Fruit fly (Drosophila melanogaster): Measurements from ENCODE around the gene CG2698.

Gene CG2698

DNA sequence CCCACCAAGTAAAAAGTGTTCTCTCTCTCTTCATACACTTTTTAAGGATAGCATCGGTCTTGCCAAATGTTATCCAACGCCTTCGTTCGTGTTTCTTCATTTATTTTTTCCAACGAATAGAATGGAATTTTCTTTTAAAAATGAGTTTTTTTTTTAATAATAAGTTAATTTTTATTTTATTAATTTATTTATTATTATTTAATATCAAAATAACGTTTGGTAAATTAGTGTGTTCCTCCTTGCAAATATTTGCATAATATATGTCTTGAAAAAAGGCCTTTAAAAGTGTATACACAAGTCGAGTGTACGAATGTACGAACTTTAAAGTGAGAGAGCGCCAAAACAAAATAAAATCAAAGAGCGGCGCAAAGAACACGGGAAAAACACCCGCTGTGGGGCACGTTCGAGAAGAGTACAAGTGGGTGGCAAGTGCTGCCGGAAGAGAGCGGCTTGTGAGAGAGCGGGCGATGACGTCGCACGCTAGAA lies 25.9 kb downstream of the CG2698 start (continued):
- TF ChIP-seq Lhr (GFP tag; optimal IDR thresholded peaks at IDR 0.05) (peak; percentile 13), CG12236 (GFP tag; optimal IDR thresholded peaks at IDR 0.05) (no peak), sens (GFP tag) (no peak), ato (GFP tag; IDR thresholded peaks at IDR 0.05; ENCODE audit: partially characterized antibody) (no peak), Elba2 (GFP tag; optimal IDR thresholded peaks at IDR 0.05) (no peak), CG12769 (tag; optimal IDR thresholded peaks at IDR 0.05) (no peak), CG8290 (GFP tag; optimal IDR thresholded peaks at IDR 0.05) (no peak), CG8290 (tag; optimal IDR thresholded peaks at IDR 0.05) (no peak), ase (GFP tag; IDR thresholded peaks at IDR 0.05) (peak; percentile 49; the same call in 2 of the 3 replicates), toy (GFP tag; IDR thresholded peaks at IDR 0.05) (no peak), z (GFP tag; IDR thresholded peaks at IDR 0.05) (no peak), ab (GFP tag; optimal IDR thresholded peaks at IDR 0.05) (no peak), NFAT (GFP tag; IDR thresholded peaks at IDR 0.05) (peak; percentile 70), emc (GFP tag; optimal IDR thresholded peaks at IDR 0.05) (no peak), BtbVII (GFP tag; optimal IDR thresholded peaks at IDR 0.05) (peak; percentile 81), CG11696 (GFP tag; IDR thresholded peaks at IDR 0.05) (peak; percentile 35; the same call in 1 of the 2 replicates), CG32772 (GFP tag; IDR thresholded peaks at IDR 0.05) (peak; percentile 56; the same call in 1 of the 2 replicates), ash1 (GFP tag; optimal IDR thresholded peaks at IDR 0.05) (no peak)

dm6 chr3R:8029496-8030013 lies 28.2 kb downstream of the CG2698 start, which contains the start of gene ImpE3:
ImpE3 (minus strand) TSS chr3R:8029546.
- TF ChIP-seq D19A (tag; optimal IDR thresholded peaks at IDR 0.05) = peak; percentile 82
- no peak for TF ChIP-seq jumu (GFP tag; optimal IDR thresholded peaks at IDR 0.05)
- TF ChIP-seq CG11093 (GFP tag; IDR thresholded peaks at IDR 0.05) = no peak
- TF ChIP-seq Rfx (GFP tag; IDR thresholded peaks at IDR 0.05) = 0 out of 2 replicates have a peak, but pooled peaks have one; percentile 10
- no peak for TF ChIP-seq MESR4 (GFP tag; optimal IDR thresholded peaks at IDR 0.05)
- no peak for TF ChIP-seq CG10267 (tag; optimal IDR thresholded peaks at IDR 0.05)
- TF ChIP-seq corto (GFP tag; optimal IDR thresholded peaks at IDR 0.05) = peak; percentile 23
- TF ChIP-seq CG13287 (GFP tag; IDR thresholded peaks at IDR 0.05; ENCODE audit: partially characterized antibody) = no peak
- TF ChIP-seq Fer2 (tag; optimal IDR thresholded peaks at IDR 0.05) = no peak
- TF ChIP-seq Neu2 (GFP tag; optimal IDR thresholded peaks at IDR 0.05; ENCODE audit: borderline replicate concordance) = no peak
- no peak for TF ChIP-seq dati (GFP tag; IDR thresholded peaks at IDR 0.05)
- no peak for TF ChIP-seq CG3838 (GFP tag; optimal IDR thresholded peaks at IDR 0.05)
- TF ChIP-seq CG17802 (tag; optimal IDR thresholded peaks at IDR 0.05) = no peak
- no peak for TF ChIP-seq CG16815 (GFP tag; optimal IDR thresholded peaks at IDR 0.05)
- no peak for TF ChIP-seq Lhr (GFP tag; optimal IDR thresholded peaks at IDR 0.05)
- TF ChIP-seq BEAF-32 (GFP tag; optimal IDR thresholded peaks at IDR 0.05) = no peak
- no peak for TF ChIP-seq HLHmδ (GFP tag; optimal IDR thresholded peaks at IDR 0.05)
- TF ChIP-seq ab (GFP tag; optimal IDR thresholded peaks at IDR 0.05) = no peak
- no peak for TF ChIP-seq nmo (GFP tag; optimal IDR thresholded peaks at IDR 0.05)
- TF ChIP-seq lbe (GFP tag; optimal IDR thresholded peaks at IDR 0.05) = peak; percentile 66
- TF ChIP-seq CG6765 (GFP tag; optimal IDR thresholded peaks at IDR 0.05) = no peak
- no peak for TF ChIP-seq cg (GFP tag; optimal IDR thresholded peaks at IDR 0.05)
- no peak for TF ChIP-seq zen (tag; optimal IDR thresholded peaks at IDR 0.05)
- TF ChIP-seq slou (GFP tag; optimal IDR thresholded peaks at IDR 0.05) = no peak
- TF ChIP-seq dmrt11E (tag; optimal IDR thresholded peaks at IDR 0.05) = no peak
- TF ChIP-seq sug (tag; optimal IDR thresholded peaks at IDR 0.05) = no peak
- TF ChIP-seq CG14050 (GFP tag; IDR thresholded peaks at IDR 0.05) = no peak
- no peak for TF ChIP-seq toy (GFP tag; IDR thresholded peaks at IDR 0.05)
- no peak for TF ChIP-seq stwl (tag; optimal IDR thresholded peaks at IDR 0.05)
- no peak for TF ChIP-seq so (GFP tag; IDR thresholded peaks at IDR 0.05)
- no peak for TF ChIP-seq chinmo (GFP tag; IDR thresholded peaks at IDR 0.05; ENCODE audit: partially characterized antibody)
- TF ChIP-seq gem (tag; optimal IDR thresholded peaks at IDR 0.05) = peak; percentile 32
- no peak for TF ChIP-seq CG11456 (GFP tag; IDR thresholded peaks at IDR 0.05)
- TF ChIP-seq gce (GFP tag; IDR thresholded peaks at IDR 0.05) = no peak
- no peak for TF ChIP-seq sisA (GFP tag; IDR thresholded peaks at IDR 0.05)

Measured in whole organism, embryonic.